Worm (Caenorhabditis elegans) whole organism, L2 larva: ENCODE data around the gene ragc-1.

ENCODE experiments used
- R02D3.7 ChIP-seq: fragments of 150-350 bp; optimal IDR thresholded peaks from 2 replicates; lab custom pipeline; 2014; ENCODE audit warnings: missing biosample characterization, missing genetic modification characterization
- ceh-82 ChIP-seq: fragments of 150-350 bp; optimal IDR thresholded peaks from 2 replicates; lab custom pipeline; 2014; ENCODE audit warnings: missing biosample characterization, missing genetic modification characterization
- gmeb-1 ChIP-seq: fragments of 150-350 bp; optimal IDR thresholded peaks from 2 replicates; lab custom pipeline; 2014; ENCODE audit warnings: missing biosample characterization, missing genetic modification characterization
- lin-39 ChIP-seq: fragments of 150-350 bp; optimal IDR thresholded peaks from 2 replicates; lab custom pipeline; 2014; ENCODE audit warnings: missing biosample characterization, missing genetic modification reagents, missing genetic modification characterization
- mab-5 ChIP-seq: fragments of 150-350 bp; optimal IDR thresholded peaks from 2 replicates; lab custom pipeline; 2014; ENCODE audit warnings: missing biosample characterization, missing genetic modification characterization
- mdl-1 ChIP-seq, 2 experiments: fragments of 150-350 bp in 1 of 2; sonication (generic microtip) in 1 of 2; optimal IDR thresholded peaks; 2 replicates each; lab custom pipeline; 2017; ENCODE audit warnings: missing biosample characterization in 2 of 2, missing genetic modification characterization in 2 of 2
- nhr-11 ChIP-seq: fragments of 150-350 bp; optimal IDR thresholded peaks from 2 replicates; lab custom pipeline; 2014; ENCODE audit warnings: missing biosample characterization, missing genetic modification characterization
- nhr-237 ChIP-seq: fragments of 150-350 bp; optimal IDR thresholded peaks from 2 replicates; lab custom pipeline; 2014; ENCODE audit warnings: missing biosample characterization, missing genetic modification characterization
- snpc-4 ChIP-seq: fragments of 150-350 bp; optimal IDR thresholded peaks from 2 replicates; lab custom pipeline; 2014; ENCODE audit warnings: missing biosample characterization, missing genetic modification characterization
- ztf-1 ChIP-seq: fragments of 200-800 bp; sonication (Bioruptor generic); conservative IDR thresholded peaks from 2 replicates; pipeline ENCODE4 v1.3.6; 2022; ENCODE audit warnings: missing genetic modification characterization, missing compliant biosample characterization
- ztf-4 ChIP-seq: fragments of 150-350 bp; optimal IDR thresholded peaks from 2 replicates; lab custom pipeline; 2014; ENCODE audit warnings: missing biosample characterization, missing genetic modification characterization

ce11 chrIV:11578492-11578891 lies 26.2 kb downstream of the ragc-1 start, which contains the start of gene rib-1:
- TF ChIP-seq gmeb-1 (tag; lab: Kevin White, UChicago) (no peak), nhr-237 (no peak), snpc-4 (tag; lab: Kevin White, UChicago) (no peak), ceh-82 (tag; lab: Kevin White, UChicago) (no peak), lin-39 (no peak), R02D3.7 (tag; lab: Kevin White, UChicago) (no peak), mab-5 (tag; lab: Kevin White, UChicago) (no peak), ztf-4 (tag; lab: Kevin White, UChicago) (no peak), nhr-11 (no peak), mdl-1 (tag; optimal IDR thresholded peaks at IDR 0.05; lab: Kevin White, UChicago) (no peak), ztf-1 (GFP tag; lab: Robert Waterston, UW) (no peak)
